Worm (Caenorhabditis elegans): Measurements from ENCODE around the gene ZK697.1.

ZK697.1 gene

DNA sequence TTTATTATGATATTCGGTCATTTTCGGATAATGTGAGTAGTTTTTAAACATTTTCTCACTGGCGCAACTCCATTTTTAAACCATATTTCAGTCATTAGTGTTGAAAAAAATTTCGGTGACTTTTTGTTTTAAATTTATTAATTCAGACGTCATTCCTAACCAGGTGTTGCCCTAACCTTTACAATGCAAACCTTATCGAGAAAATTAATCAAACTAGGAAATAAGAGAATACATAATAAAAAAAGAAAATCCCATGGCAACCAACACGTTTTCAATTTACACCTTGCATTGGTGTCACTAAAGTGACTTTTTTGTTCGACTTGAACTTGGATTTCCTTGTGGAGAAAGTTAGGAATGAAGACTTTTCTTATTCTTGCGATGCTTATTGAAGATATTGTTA is 35.6 kb downstream of the ZK697.1 start, which contains the start of gene F36H9.2:
Gene F36H9.2 (plus strand): TSS at position 301 of the 400 bp plus-strand sequence.
- TF ChIP-seq nhr-77 (tag; optimal IDR thresholded peaks at IDR 0.05) (no peak), unc-130 (tag; optimal IDR thresholded peaks at IDR 0.05) (no peak), pqm-1 (tag; optimal IDR thresholded peaks at IDR 0.05) (no peak), nhr-237 (tag; optimal IDR thresholded peaks at IDR 0.05) (no peak), pag-3 (tag; optimal IDR thresholded peaks at IDR 0.05; ENCODE audit: borderline replicate concordance, insufficient read depth) (no peak), ceh-88 (GFP tag; IDR thresholded peaks at IDR 0.05) (no peak), Y116A8C.19 (tag; optimal IDR thresholded peaks at IDR 0.05; ENCODE audit: borderline replicate concordance) (no peak), skn-1 (tag; optimal IDR thresholded peaks at IDR 0.05) (no peak)

DNA sequence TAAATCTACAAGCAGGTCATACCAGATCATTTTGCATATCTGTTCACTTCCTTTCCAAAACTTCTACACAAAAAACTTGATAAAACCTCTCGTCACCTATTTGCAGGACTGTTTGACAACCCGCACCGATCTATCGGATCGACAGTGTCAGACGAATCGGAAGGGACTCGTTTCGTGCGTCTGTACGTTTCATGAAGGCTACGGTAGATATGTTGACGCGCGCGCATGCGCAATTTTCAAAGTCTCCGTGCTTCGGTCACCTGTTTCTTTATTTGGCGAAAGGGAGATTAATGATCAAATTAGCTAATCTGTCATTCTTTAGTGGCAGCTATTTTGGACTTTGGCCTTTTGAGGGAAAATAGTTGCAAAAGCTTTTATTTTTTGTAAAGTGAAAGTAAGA is 36.9 kb downstream of the ZK697.1 start:
- TF ChIP-seq blmp-1 (tag; optimal IDR thresholded peaks at IDR 0.05): peak; percentile 75
- no peak for TF ChIP-seq ama-1 (optimal IDR thresholded peaks at IDR 0.05)
- TF ChIP-seq lin-13 (GFP tag; optimal IDR thresholded peaks at IDR 0.05): no peak
- TF ChIP-seq jun-1 (tag; optimal IDR thresholded peaks at IDR 0.05): peak; percentile 14
- TF ChIP-seq ztf-4 (tag; optimal IDR thresholded peaks at IDR 0.05): no peak
- no peak for TF ChIP-seq ceh-88 (GFP tag; IDR thresholded peaks at IDR 0.05)
- no peak for TF ChIP-seq unc-62 (GFP tag; optimal IDR thresholded peaks at IDR 0.05)
- no peak for TF ChIP-seq lin-35 (GFP tag; optimal IDR thresholded peaks at IDR 0.05)
- no peak for TF ChIP-seq ets-5 (GFP tag; IDR thresholded peaks at IDR 0.05)
- peak in 1 of 2 experiments; percentile 10 for TF ChIP-seq mdl-1 (tag; optimal IDR thresholded peaks at IDR 0.05)
- no peak for TF ChIP-seq ceh-8 (GFP tag; optimal IDR thresholded peaks at IDR 0.05)
- no peak for TF ChIP-seq pax-3 (tag; optimal IDR thresholded peaks at IDR 0.05)
- no peak for TF ChIP-seq dpl-1 (GFP tag; optimal IDR thresholded peaks at IDR 0.05)
- no peak for TF ChIP-seq ceh-90 (tag; optimal IDR thresholded peaks at IDR 0.05)
- no peak for TF ChIP-seq zag-1 (tag; optimal IDR thresholded peaks at IDR 0.05)
- no peak for TF ChIP-seq mef-2 (tag; optimal IDR thresholded peaks at IDR 0.05)
- no peak for TF ChIP-seq C04F5.9 (tag; optimal IDR thresholded peaks at IDR 0.05)
- no peak for TF ChIP-seq nhr-76 (tag; optimal IDR thresholded peaks at IDR 0.05)
- TF ChIP-seq dsc-1 (tag; optimal IDR thresholded peaks at IDR 0.05): no peak
- TF ChIP-seq grh-1 (GFP tag; IDR thresholded peaks at IDR 0.05): no peak
- TF ChIP-seq nhr-85 (tag): peak; percentile 36
- no peak for TF ChIP-seq ztf-11 (tag; optimal IDR thresholded peaks at IDR 0.05)

DNA sequence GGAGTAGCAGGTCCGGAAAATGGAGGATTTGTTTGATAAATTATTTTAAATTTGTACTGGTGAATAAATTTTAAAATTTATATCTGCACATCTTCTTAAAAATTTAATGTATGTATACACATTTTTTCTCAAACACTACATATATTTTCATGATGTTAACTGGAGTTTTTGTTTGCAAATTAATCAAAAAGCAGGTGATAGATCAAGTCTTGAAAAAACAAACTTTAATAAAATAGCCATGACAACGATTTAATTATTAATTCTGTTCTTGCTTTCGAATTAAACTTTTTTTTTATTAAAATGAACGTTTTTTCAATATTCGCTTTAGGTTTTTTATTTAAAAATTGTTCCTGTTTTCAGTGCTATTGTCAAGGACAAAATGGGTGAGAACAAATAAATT is 41.6 kb downstream of the ZK697.1 start, which contains the start of gene F36H9.1:
Gene F36H9.1 (plus strand): TSS at position 301 of the 400 bp plus-strand sequence.
- TF ChIP-seq nhr-11 (tag; optimal IDR thresholded peaks at IDR 0.05) (no peak), nhr-19 (GFP tag; conservative IDR thresholded peaks at IDR 0.05) (no peak), hlh-17 (GFP tag; optimal IDR thresholded peaks at IDR 0.05; ENCODE audit: borderline replicate concordance) (no peak), Y116A8C.19 (tag; optimal IDR thresholded peaks at IDR 0.05; ENCODE audit: borderline replicate concordance) (no peak), ceh-90 (tag; optimal IDR thresholded peaks at IDR 0.05) (no peak), nhr-20 (tag; optimal IDR thresholded peaks at IDR 0.05) (no peak), unc-86 (tag; optimal IDR thresholded peaks at IDR 0.05) (no peak), irx-1 (tag; optimal IDR thresholded peaks at IDR 0.05) (no peak)

DNA sequence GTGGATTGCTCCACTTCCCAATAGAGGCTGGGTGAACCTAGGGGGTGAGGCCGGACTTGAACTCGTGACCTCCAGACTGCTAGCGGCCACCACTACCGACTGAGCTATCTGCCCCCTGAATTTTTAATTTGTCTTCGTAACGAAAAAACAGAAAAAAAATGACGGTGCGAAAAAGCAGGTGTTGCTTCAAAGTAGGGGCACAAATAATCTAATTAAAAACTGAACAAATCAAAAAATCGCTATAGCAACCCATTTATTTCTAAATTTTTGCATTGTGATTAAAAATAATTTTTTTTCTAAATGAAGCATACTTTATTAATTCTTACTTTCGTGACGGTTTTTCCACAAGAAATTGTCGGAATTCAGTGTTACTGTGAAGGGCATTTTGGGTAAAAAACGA is 45.3 kb downstream of the ZK697.1 start, which contains the start of gene F36H9.10:
Gene F36H9.10 (plus strand): TSS at position 301 of the 400 bp plus-strand sequence.
- TF ChIP-seq ama-1 (optimal IDR thresholded peaks at IDR 0.05): no peak
- no peak for TF ChIP-seq ceh-63 (GFP tag; optimal IDR thresholded peaks at IDR 0.05)
- TF ChIP-seq swsn-7 (tag; optimal IDR thresholded peaks at IDR 0.05): no peak
- no peak for TF ChIP-seq nhr-77 (tag; optimal IDR thresholded peaks at IDR 0.05)
- no peak for TF ChIP-seq ceh-90 (tag; optimal IDR thresholded peaks at IDR 0.05)

Data from whole organism, L1 larva.